Worm (Caenorhabditis elegans) whole organism, L4/young adult: ENCODE measurements around the gene F44B9.5.

ENCODE experiments used
- dao-5 ChIP-seq: sonication (generic microtip); optimal IDR thresholded peaks from 2 replicates; lab custom pipeline; 2016; ENCODE audit warnings: missing genotype, missing genetic modification characterization, moderate library complexity, missing compliant biosample characterization
- him-1 ChIP-seq: sonication (generic microtip); optimal IDR thresholded peaks from 2 replicates; lab custom pipeline; 2016; ENCODE audit warnings: missing genotype, missing genetic modification reagents, missing genetic modification characterization, missing compliant biosample characterization

DNA sequence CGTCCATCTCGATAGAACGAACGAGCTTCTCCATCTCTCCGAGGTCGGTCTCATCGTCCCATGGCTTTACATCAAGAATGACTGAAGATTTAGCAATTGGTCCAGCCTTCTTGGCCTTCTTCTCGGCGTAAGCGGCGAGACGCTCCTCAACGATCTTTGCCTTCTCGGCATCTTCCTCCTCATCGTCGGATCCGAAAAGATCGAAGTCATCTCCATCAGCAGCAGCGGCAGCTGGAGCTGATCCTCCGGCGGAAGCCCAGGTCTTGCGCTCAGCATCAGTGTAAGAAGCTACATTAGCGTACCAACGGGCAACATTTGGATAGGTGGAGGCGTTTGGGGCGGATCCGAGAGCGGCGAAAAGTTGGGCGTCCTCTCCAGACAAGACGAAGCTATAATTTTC, 43.7 kb downstream of the F44B9.5 start:
- no peak for TF ChIP-seq dao-5 (tag; lab: Kevin White, UChicago)
- TF ChIP-seq him-1 (tag; lab: Kevin White, UChicago) = no peak
